Worm (Caenorhabditis elegans) whole organism, mixed stage, embryonic: ENCODE measurements around the gene C46E10.8.

Experiments used
- M03D4.4 ChIP-seq: sonication (generic microtip); optimal IDR thresholded peaks from 2 replicates; lab custom pipeline; 2017; ENCODE audit warnings: mild to moderate bottlenecking, missing genetic modification characterization, missing compliant biosample characterization
- bed-3 ChIP-seq: fragments of 200-800 bp; sonication (Bioruptor generic); optimal IDR thresholded peaks from 3 replicates; lab custom pipeline; 2018; ENCODE audit warnings: mild to moderate bottlenecking, missing genetic modification characterization, moderate library complexity, missing compliant biosample characterization
- blmp-1 ChIP-seq: fragments of 150-350 bp; optimal IDR thresholded peaks from 2 replicates; lab custom pipeline; 2014; ENCODE audit warnings: missing biosample characterization, missing genetic modification characterization
- ceh-39 ChIP-seq: fragments of 150-350 bp; optimal IDR thresholded peaks from 2 replicates; lab custom pipeline; 2014; ENCODE audit warnings: missing biosample characterization, missing genetic modification characterization
- ceh-43 ChIP-seq: fragments of 200-800 bp; sonication (Bioruptor generic); optimal IDR thresholded peaks from 2 replicates; lab custom pipeline; 2018; ENCODE audit warnings: mild to moderate bottlenecking, missing genetic modification characterization, moderate library complexity, missing compliant biosample characterization
- ces-1 ChIP-seq: fragments of 150-350 bp; optimal IDR thresholded peaks from 2 replicates; lab custom pipeline; 2014; ENCODE audit warnings: missing biosample characterization, missing genetic modification reagents, missing genetic modification characterization
- cnd-1 ChIP-seq: fragments of 200-800 bp; sonication (Bioruptor generic); optimal IDR thresholded peaks from 2 replicates; lab custom pipeline; 2018; ENCODE audit warnings: mild to moderate bottlenecking, missing genetic modification characterization, missing compliant biosample characterization
- drap-1 ChIP-seq: fragments of 200-800 bp; sonication (Bioruptor generic); optimal IDR thresholded peaks from 3 replicates; lab custom pipeline; 2018; ENCODE audit warnings: mild to moderate bottlenecking, missing genetic modification characterization, missing compliant biosample characterization
- elt-1 ChIP-seq: sonication (generic microtip); optimal IDR thresholded peaks from 2 replicates; lab custom pipeline; 2017; ENCODE audit warnings: missing genetic modification characterization, mild to moderate bottlenecking, missing compliant biosample characterization, antibody characterized with exemption, moderate library complexity, borderline replicate concordance; ENCODE audit not compliant: insufficient read depth
- elt-3 ChIP-seq: fragments of 150-350 bp; optimal IDR thresholded peaks from 2 replicates; lab custom pipeline; 2014; ENCODE audit warnings: missing biosample characterization, missing genetic modification characterization
- flh-1 ChIP-seq: fragments of 200-800 bp; sonication (Bioruptor generic); optimal IDR thresholded peaks from 2 replicates; lab custom pipeline; 2018; ENCODE audit warnings: mild to moderate bottlenecking, missing genetic modification characterization, moderate library complexity, missing compliant biosample characterization
- ham-2 ChIP-seq: fragments of 200-800 bp; sonication (Bioruptor generic); optimal IDR thresholded peaks from 2 replicates; lab custom pipeline; 2018; ENCODE audit warnings: mild to moderate bottlenecking, missing genetic modification characterization, missing compliant biosample characterization
- hlh-1 ChIP-seq: fragments of 150-350 bp; optimal IDR thresholded peaks from 2 replicates; lab custom pipeline; 2014; ENCODE audit warnings: missing biosample characterization, missing genetic modification reagents, missing genetic modification characterization
- lin-13 ChIP-seq: fragments of 150-350 bp; optimal IDR thresholded peaks from 2 replicates; lab custom pipeline; 2014; ENCODE audit warnings: missing biosample characterization, missing genetic modification characterization
- mab-5 ChIP-seq: fragments of 150-350 bp; optimal IDR thresholded peaks from 2 replicates; lab custom pipeline; 2014; ENCODE audit warnings: missing biosample characterization, missing genetic modification characterization
- mls-2 ChIP-seq: sonication (generic microtip); optimal IDR thresholded peaks from 2 replicates; lab custom pipeline; 2016; ENCODE audit warnings: mild to moderate bottlenecking, missing genetic modification characterization, moderate library complexity, missing compliant biosample characterization
- nhr-12 ChIP-seq: fragments of 150-350 bp; optimal IDR thresholded peaks from 2 replicates; lab custom pipeline; 2014; ENCODE audit warnings: missing biosample characterization, missing genetic modification characterization
- nhr-2 ChIP-seq: fragments of 150-350 bp; optimal IDR thresholded peaks from 2 replicates; lab custom pipeline; 2014; ENCODE audit warnings: missing biosample characterization, missing genetic modification characterization
- nhr-237 ChIP-seq: fragments of 150-350 bp; optimal IDR thresholded peaks from 2 replicates; lab custom pipeline; 2014; ENCODE audit warnings: missing biosample characterization, missing genetic modification characterization
- nhr-28 ChIP-seq: fragments of 150-350 bp; optimal IDR thresholded peaks from 2 replicates; lab custom pipeline; 2014; ENCODE audit warnings: missing biosample characterization, missing genetic modification characterization
- nhr-76 ChIP-seq: sonication (generic microtip); optimal IDR thresholded peaks from 2 replicates; lab custom pipeline; 2017; ENCODE audit warnings: missing biosample characterization, missing genetic modification characterization
- sem-2 ChIP-seq: fragments of 200-800 bp; sonication (Bioruptor generic); optimal IDR thresholded peaks from 2 replicates; lab custom pipeline; 2018; ENCODE audit warnings: mild to moderate bottlenecking, missing genetic modification characterization, missing compliant biosample characterization
- snpc-4 ChIP-seq: fragments of 150-350 bp; optimal IDR thresholded peaks from 2 replicates; lab custom pipeline; 2014; ENCODE audit warnings: missing biosample characterization, missing genetic modification characterization
- sptf-1 ChIP-seq: sonication (generic microtip); optimal IDR thresholded peaks from 2 replicates; lab custom pipeline; 2017; ENCODE audit warnings: mild to moderate bottlenecking, missing genetic modification characterization, moderate library complexity, missing compliant biosample characterization
- tbx-8 ChIP-seq: fragments of 200-800 bp; sonication (Bioruptor generic); optimal IDR thresholded peaks from 2 replicates; lab custom pipeline; 2018; ENCODE audit warnings: mild to moderate bottlenecking, missing genetic modification characterization, moderate library complexity, missing compliant biosample characterization
- unc-120 ChIP-seq: sonication (generic microtip); optimal IDR thresholded peaks from 2 replicates; lab custom pipeline; 2017; ENCODE audit warnings: missing genetic modification characterization, missing compliant biosample characterization; ENCODE audit not compliant: poor library complexity, severe bottlenecking
- unc-39 ChIP-seq: fragments of 150-350 bp; optimal IDR thresholded peaks from 2 replicates; lab custom pipeline; 2014; ENCODE audit warnings: missing biosample characterization, missing genetic modification characterization
- unc-62 ChIP-seq: fragments of 150-350 bp; optimal IDR thresholded peaks from 2 replicates; lab custom pipeline; 2014; ENCODE audit warnings: missing biosample characterization, missing genetic modification reagents, missing genetic modification characterization
- zip-8 ChIP-seq: fragments of 150-350 bp; optimal IDR thresholded peaks from 2 replicates; lab custom pipeline; 2014; ENCODE audit warnings: missing biosample characterization, missing genetic modification characterization
- ztf-11 ChIP-seq: fragments of 150-350 bp; optimal IDR thresholded peaks from 2 replicates; lab custom pipeline; 2014; ENCODE audit warnings: missing biosample characterization, missing genetic modification characterization

The C46E10.8 gene

DNA sequence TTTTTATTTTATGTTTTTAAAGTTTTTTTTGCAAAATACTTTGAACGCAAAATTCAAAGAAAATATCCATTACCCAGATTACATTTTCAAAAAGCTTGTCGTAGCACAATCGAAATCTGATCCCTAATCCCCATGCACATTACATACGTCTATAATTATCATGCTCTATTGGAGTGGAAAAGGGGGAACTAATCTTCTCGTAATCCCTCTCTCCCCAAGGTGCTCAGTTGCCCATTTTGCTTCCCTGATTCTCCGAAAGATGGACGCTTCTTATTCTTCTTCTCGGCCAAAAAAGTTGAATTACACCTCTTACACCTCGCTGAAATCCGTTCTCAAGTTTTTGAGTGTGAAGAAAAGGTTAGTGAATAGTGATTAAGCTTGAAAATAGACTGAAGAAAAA lies 16.8 kb downstream of the C46E10.8 start, which contains the start of gene fbxc-53:
TSS of gene fbxc-53 (plus strand) at position 245 of the 400 bp plus-strand sequence.
- TF ChIP-seq snpc-4: no peak
- TF ChIP-seq elt-1 (tag; lab: Kevin White, UChicago): no peak
- TF ChIP-seq unc-120 (tag; lab: Kevin White, UChicago): no peak
- no peak for TF ChIP-seq nhr-2
- TF ChIP-seq ztf-11 (tag; lab: Kevin White, UChicago): no peak
- no peak for TF ChIP-seq flh-1

DNA sequence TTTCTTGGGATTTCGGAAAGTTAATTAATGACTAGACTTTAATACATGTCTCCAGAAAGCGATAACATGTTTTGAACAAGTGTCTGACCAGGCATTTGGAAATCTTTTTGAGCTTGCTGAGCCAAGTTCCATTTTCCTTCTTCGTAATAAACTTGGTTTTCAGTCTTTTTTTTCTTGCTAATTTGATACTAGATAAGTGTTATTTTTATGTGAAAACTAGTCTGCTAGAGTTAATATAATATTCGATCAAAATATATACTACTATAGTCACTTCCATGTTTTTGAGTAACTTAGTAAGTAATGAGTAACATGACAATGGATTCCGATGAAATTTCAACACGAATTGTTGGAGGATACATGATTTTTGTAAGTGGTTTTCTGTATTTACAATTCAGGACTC lies 18.6 kb downstream of the C46E10.8 start, which contains the start of gene srx-110:
TSS of gene srx-110 (plus strand) at position 301 of the 400 bp plus-strand sequence.
- TF ChIP-seq blmp-1 (tag; lab: Kevin White, UChicago) (no peak), lin-13 (tag; lab: Kevin White, UChicago) (no peak), ces-1 (GFP tag; lab: Kevin White, UChicago) (no peak), mab-5 (tag; lab: Kevin White, UChicago) (no peak), elt-3 (tag; lab: Kevin White, UChicago) (no peak), ceh-39 (tag; lab: Kevin White, UChicago) (no peak), zip-8 (tag; lab: Kevin White, UChicago) (no peak), sptf-1 (tag; lab: Kevin White, UChicago) (no peak), hlh-1 (tag; lab: Kevin White, UChicago) (no peak), unc-120 (tag; lab: Kevin White, UChicago) (no peak), snpc-4 (no peak), cnd-1 (tag; lab: Kevin White, UChicago) (no peak), sem-2 (no peak), flh-1 (no peak), nhr-76 (tag; lab: Kevin White, UChicago) (no peak), ceh-43 (GFP tag; lab: Kevin White, UChicago) (no peak), drap-1 (GFP tag; lab: Kevin White, UChicago) (no peak), nhr-12 (no peak), elt-1 (tag; lab: Kevin White, UChicago) (no peak), ham-2 (no peak)

ce11 chrII:3705320-3705719 lies 22.6 kb downstream of the C46E10.8 start, which contains the start of gene srx-108:
TSS of gene srx-108 (plus strand) at chrII:3705620.
- TF ChIP-seq flh-1 (no peak), lin-13 (tag; lab: Kevin White, UChicago) (no peak), unc-39 (tag; lab: Kevin White, UChicago) (no peak)

DNA sequence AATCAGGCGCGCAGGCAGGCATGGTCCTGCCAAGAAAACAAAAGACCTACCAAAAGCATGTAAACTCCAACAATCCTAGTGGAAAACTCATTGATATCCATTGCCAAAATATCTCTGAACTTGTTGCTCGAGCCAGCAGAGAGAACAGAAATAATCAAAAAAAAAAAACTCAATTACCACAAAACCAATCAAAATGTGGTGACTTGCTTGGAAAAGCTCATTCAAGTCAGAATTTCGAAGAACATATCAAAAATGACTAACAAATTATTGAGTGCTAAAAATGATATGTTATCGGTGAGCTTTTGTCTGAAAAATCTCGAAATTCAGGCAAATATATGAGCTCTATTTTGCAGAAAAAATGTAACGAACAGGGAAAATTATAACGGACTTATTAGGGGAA lies 26.6 kb downstream of the C46E10.8 start, which contains the start of gene srx-105:
TSS of gene srx-105 (minus strand) at position 101 of the 400 bp plus-strand sequence.
- TF ChIP-seq nhr-28 (tag; lab: Kevin White, UChicago) (no peak), elt-3 (tag; lab: Kevin White, UChicago) (no peak), zip-8 (tag; lab: Kevin White, UChicago) (no peak), mab-5 (tag; lab: Kevin White, UChicago) (no peak), unc-120 (tag; lab: Kevin White, UChicago) (no peak), bed-3 (GFP tag; lab: Kevin White, UChicago) (no peak), ztf-11 (tag; lab: Kevin White, UChicago) (no peak), nhr-237 (tag; lab: Kevin White, UChicago) (no peak), lin-13 (tag; lab: Kevin White, UChicago) (no peak), flh-1 (no peak), ham-2 (no peak), ceh-39 (tag; lab: Kevin White, UChicago) (no peak), unc-62 (GFP tag; lab: Kevin White, UChicago) (no peak), nhr-12 (no peak), ces-1 (GFP tag; lab: Kevin White, UChicago) (no peak), drap-1 (GFP tag; lab: Kevin White, UChicago) (no peak), unc-39 (tag; lab: Kevin White, UChicago) (no peak)

- no peak for TF ChIP-seq mls-2 (tag; lab: Kevin White, UChicago)
- TF ChIP-seq ham-2: no peak
- TF ChIP-seq ceh-43 (GFP tag; lab: Kevin White, UChicago): no peak
- no peak for TF ChIP-seq unc-39 (tag; lab: Kevin White, UChicago)
- no peak for TF ChIP-seq bed-3 (GFP tag; lab: Kevin White, UChicago)
- TF ChIP-seq blmp-1 (tag; lab: Kevin White, UChicago): no peak
- no peak for TF ChIP-seq cnd-1 (tag; lab: Kevin White, UChicago)
- TF ChIP-seq tbx-8 (GFP tag; lab: Kevin White, UChicago): no peak
- no peak for TF ChIP-seq nhr-12
- TF ChIP-seq sptf-1 (tag; lab: Kevin White, UChicago): no peak
- TF ChIP-seq nhr-237 (tag; lab: Kevin White, UChicago): no peak
- TF ChIP-seq M03D4.4 (tag; lab: Kevin White, UChicago): no peak
- TF ChIP-seq unc-62 (GFP tag; lab: Kevin White, UChicago): no peak
These were observed 28.3 kb downstream of the C46E10.8 start, which contains the start of gene srx-104 for ce11 chrII:3699591-3699990. TSS of gene srx-104 (minus strand) at chrII:3699691.
